Fruit fly (Drosophila melanogaster): ENCODE measurements around the gene Sk2.

Sk2 gene

DNA sequence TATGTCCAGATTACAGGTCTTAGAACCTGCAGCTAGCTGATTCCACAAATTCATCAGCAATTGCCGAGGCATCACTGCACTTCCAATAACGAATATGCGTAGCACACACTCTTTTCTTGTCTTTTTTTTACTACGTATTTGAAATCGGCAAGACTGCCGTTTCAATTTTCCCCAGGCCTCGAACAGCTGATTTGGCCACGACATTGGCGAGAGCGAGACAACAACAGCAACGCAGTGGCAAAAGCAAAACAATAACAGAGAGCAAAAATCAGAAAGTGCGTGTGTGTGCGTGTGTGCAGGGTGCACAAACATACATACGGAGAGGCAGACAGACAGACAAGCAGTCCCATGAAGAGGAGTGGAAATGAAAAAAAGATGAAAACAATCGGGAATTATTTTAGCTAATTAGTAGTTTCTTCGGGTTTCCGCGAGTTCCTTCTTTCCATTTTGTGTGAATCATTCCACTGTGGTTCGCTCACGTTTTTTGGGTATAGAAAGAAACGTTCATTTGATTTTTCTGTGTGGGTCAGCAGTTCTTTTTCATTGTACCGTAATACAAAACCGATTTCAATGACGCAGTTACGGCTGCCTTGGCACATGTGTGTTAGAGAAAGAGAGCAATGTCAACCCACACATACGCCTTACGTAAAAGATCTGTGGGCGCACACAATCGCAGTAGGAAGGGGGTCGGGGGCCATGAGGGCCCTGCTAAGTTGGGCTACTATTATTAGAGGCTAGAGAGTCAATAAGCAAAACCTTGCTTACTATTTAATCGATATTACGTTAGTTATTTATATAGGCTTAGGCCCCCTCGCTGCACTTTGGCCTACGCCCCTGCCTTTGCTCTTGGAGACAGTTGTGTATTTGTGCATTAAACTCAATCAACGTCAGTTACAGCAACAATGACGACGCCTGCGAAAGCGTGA is 13.4 kb downstream of the Sk2 start (continued):
- no peak for TF ChIP-seq Abd-B (GFP tag; optimal IDR thresholded peaks at IDR 0.05)
- peak; percentile 99 to 100 for TF ChIP-seq foxo (GFP tag; optimal IDR thresholded peaks at IDR 0.05)
- no peak for TF ChIP-seq N (GFP tag; optimal IDR thresholded peaks at IDR 0.05)
- no peak for TF ChIP-seq Dif (GFP tag; optimal IDR thresholded peaks at IDR 0.05; ENCODE audit: partially characterized antibody)
- peak; percentile 100 for TF ChIP-seq h (GFP tag; optimal IDR thresholded peaks at IDR 0.05)
- TF ChIP-seq tai (GFP tag; optimal IDR thresholded peaks at IDR 0.05): peak; percentile 99
- TF ChIP-seq Myc (optimal IDR thresholded peaks at IDR 0.05): no peak
- peak; percentile 99 for TF ChIP-seq psq (GFP tag; optimal IDR thresholded peaks at IDR 0.05)
- TF ChIP-seq sage (GFP tag; optimal IDR thresholded peaks at IDR 0.05): peak; percentile 99
- peak; percentile 89 for TF ChIP-seq Vsx2 (GFP tag; optimal IDR thresholded peaks at IDR 0.05; ENCODE audit: partially characterized antibody)
- peak; percentile 99 for TF ChIP-seq CG32264 (GFP tag; optimal IDR thresholded peaks at IDR 0.05)
- peak; percentile 99 for TF ChIP-seq Jra (GFP tag; optimal IDR thresholded peaks at IDR 0.05)
- no peak for TF ChIP-seq pan (optimal IDR thresholded peaks at IDR 0.05)
- TF ChIP-seq usp (GFP tag; optimal IDR thresholded peaks at IDR 0.05): no peak

DNA sequence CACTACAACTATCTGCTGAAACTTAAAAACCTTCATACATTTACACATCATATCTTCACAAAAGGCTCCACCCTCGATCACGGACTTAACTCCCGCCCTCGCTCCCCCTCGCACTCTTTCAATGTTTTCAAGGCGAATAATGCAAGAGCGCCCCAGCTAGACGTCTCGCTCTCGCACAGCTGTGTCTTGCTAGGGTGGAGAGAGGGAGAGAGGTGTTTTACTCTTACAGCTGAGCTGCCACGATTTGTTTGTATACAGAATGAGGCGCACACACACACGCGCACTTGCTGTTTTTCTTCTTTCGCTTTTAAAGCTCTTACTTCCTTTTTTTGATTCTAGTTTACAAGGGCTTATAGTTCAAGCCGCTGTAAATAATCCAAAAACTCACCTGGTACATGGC is 22.9 kb downstream of the Sk2 start:
- TF ChIP-seq Mio (GFP tag; optimal IDR thresholded peaks at IDR 0.05) (no peak), HLH106 (tag; optimal IDR thresholded peaks at IDR 0.05) (no peak), Hr78 (GFP tag; optimal IDR thresholded peaks at IDR 0.05) (no peak), br (GFP tag; optimal IDR thresholded peaks at IDR 0.05) (no peak), pan (optimal IDR thresholded peaks at IDR 0.05) (no peak), Abd-B (GFP tag; optimal IDR thresholded peaks at IDR 0.05) (no peak), Hr83 (GFP tag; optimal IDR thresholded peaks at IDR 0.05; ENCODE audit: poor library complexity, severe bottlenecking) (no peak), GATAd (GFP tag; optimal IDR thresholded peaks at IDR 0.05) (no peak), ey (GFP tag; optimal IDR thresholded peaks at IDR 0.05) (no peak), usp (GFP tag; optimal IDR thresholded peaks at IDR 0.05) (no peak), brk (GFP tag; optimal IDR thresholded peaks at IDR 0.05) (no peak), Hnf4 (GFP tag; optimal IDR thresholded peaks at IDR 0.05) (no peak), h (GFP tag; optimal IDR thresholded peaks at IDR 0.05) (no peak), Jra (GFP tag; optimal IDR thresholded peaks at IDR 0.05) (no peak), sage (GFP tag; optimal IDR thresholded peaks at IDR 0.05) (no peak), psq (GFP tag; optimal IDR thresholded peaks at IDR 0.05) (no peak), dmrt93B (GFP tag; optimal IDR thresholded peaks at IDR 0.05) (no peak), dl (GFP tag; optimal IDR thresholded peaks at IDR 0.05; ENCODE audit: insufficient read depth in 1 of 2, partially characterized antibody in 2 of 2) (peak in 1 of 2 experiments; percentile 40), Vsx2 (GFP tag; optimal IDR thresholded peaks at IDR 0.05; ENCODE audit: partially characterized antibody) (no peak), fru (GFP tag; optimal IDR thresholded peaks at IDR 0.05) (no peak), CG9705 (GFP tag; optimal IDR thresholded peaks at IDR 0.05) (no peak), foxo (GFP tag; optimal IDR thresholded peaks at IDR 0.05) (peak in 1 of 2 experiments; percentile 4), CG32264 (GFP tag; optimal IDR thresholded peaks at IDR 0.05) (no peak), jim (GFP tag; optimal IDR thresholded peaks at IDR 0.05) (no peak), sv (GFP tag; optimal IDR thresholded peaks at IDR 0.05) (no peak), rgr (GFP tag; optimal IDR thresholded peaks at IDR 0.05) (no peak), Rel (GFP tag; optimal IDR thresholded peaks at IDR 0.05) (no peak), Rel (tag; optimal IDR thresholded peaks at IDR 0.05) (no peak), Sp1 (GFP tag; optimal IDR thresholded peaks at IDR 0.05) (no peak), lola (GFP tag; optimal IDR thresholded peaks at IDR 0.05) (no peak), Dif (GFP tag; optimal IDR thresholded peaks at IDR 0.05; ENCODE audit: partially characterized antibody) (peak; percentile 71), Myc (optimal IDR thresholded peaks at IDR 0.05) (no peak), dsf (GFP tag; optimal IDR thresholded peaks at IDR 0.05; ENCODE audit: borderline replicate concordance) (no peak), woc (GFP tag; optimal IDR thresholded peaks at IDR 0.05) (no peak), OdsH (GFP tag; optimal IDR thresholded peaks at IDR 0.05) (no peak), CrebA (GFP tag; optimal IDR thresholded peaks at IDR 0.05; ENCODE audit: borderline replicate concordance) (peak; percentile 12), N (GFP tag; optimal IDR thresholded peaks at IDR 0.05) (peak; percentile 21)
